Worm (Caenorhabditis elegans) whole organism, young adult: ENCODE measurements around the gene C15C8.7.

ENCODE experiments used
- ama-1 ChIP-seq, 3 experiments: fragments of 150-350 bp in 1 of 3; sonication (generic microtip) in 2 of 3; optimal IDR thresholded peaks; 2 replicates each; lab custom pipeline; 2014 to 2018; ENCODE audit warnings: missing biosample characterization in 2 of 3, missing genetic modification characterization in 2 of 3, missing genetic modification reagents in 2 of 3
- athp-1 ChIP-seq: sonication (generic microtip); optimal IDR thresholded peaks from 2 replicates; lab custom pipeline; 2017; ENCODE audit warnings: mild to moderate bottlenecking, missing genetic modification characterization, missing compliant biosample characterization
- dpl-1 ChIP-seq: fragments of 150-350 bp; optimal IDR thresholded peaks from 2 replicates; lab custom pipeline; 2014; ENCODE audit warnings: missing biosample characterization, missing genetic modification reagents, missing genetic modification characterization
- fkh-3 ChIP-seq: sonication (generic microtip); optimal IDR thresholded peaks from 2 replicates; lab custom pipeline; 2016; ENCODE audit warnings: mild to moderate bottlenecking, missing genetic modification characterization, missing compliant biosample characterization
- lsy-27 ChIP-seq: sonication (generic microtip); optimal IDR thresholded peaks from 2 replicates; lab custom pipeline; 2017; ENCODE audit warnings: missing genetic modification characterization, mild to moderate bottlenecking, missing compliant biosample characterization, antibody characterized with exemption, missing genotype, borderline replicate concordance; ENCODE audit not compliant: insufficient read depth
- nhr-90 ChIP-seq: sonication (generic microtip); optimal IDR thresholded peaks from 2 replicates; lab custom pipeline; 2016; ENCODE audit warnings: missing genotype, mild to moderate bottlenecking, missing genetic modification characterization, missing compliant biosample characterization
- snpc-1.3 ChIP-seq: sonication (generic microtip); optimal IDR thresholded peaks from 2 replicates; lab custom pipeline; 2017; ENCODE audit warnings: missing genetic modification characterization, mild to moderate bottlenecking, missing compliant biosample characterization, antibody characterized with exemption, moderate library complexity, missing genotype, missing genetic modification reagents; ENCODE audit not compliant: insufficient read depth
- tbx-9 ChIP-seq: sonication (generic microtip); optimal IDR thresholded peaks from 2 replicates; lab custom pipeline; 2016; ENCODE audit warnings: borderline replicate concordance, missing genetic modification characterization, inconsistent platforms, missing compliant biosample characterization
- ztf-28 ChIP-seq: fragments of 200-800 bp; sonication (Bioruptor generic); IDR thresholded peaks from 2 replicates; pipeline ENCODE4 v1.3.6; 2022; ENCODE audit warnings: missing genetic modification reagents, missing genetic modification characterization, missing compliant biosample characterization

- TF ChIP-seq tbx-9 (tag; lab: Kevin White, UChicago) (no peak), ztf-28 (no peak), ama-1 (optimal IDR thresholded peaks at IDR 0.05; lab: Kevin White, UChicago) (no peak), ama-1 (GFP tag; optimal IDR thresholded peaks at IDR 0.05; lab: Kevin White, UChicago) (no peak), lsy-27 (tag; lab: Kevin White, UChicago) (no peak), nhr-90 (tag; lab: Kevin White, UChicago) (no peak), fkh-3 (no peak), dpl-1 (GFP tag; lab: Kevin White, UChicago) (no peak), snpc-1.3 (tag; lab: Kevin White, UChicago) (no peak), athp-1 (tag; lab: Kevin White, UChicago) (no peak)
Observed at ce11 chrV:12749558-12749957, 4.7 kb upstream of the C15C8.7 start.
